Fruit fly (Drosophila melanogaster) whole organism: ENCODE data around the gene Rb97D.

Experiments used
- CG8478 ChIP-seq: fragments of >200 bp; optimal IDR thresholded peaks from 2 replicates; lab custom pipeline; 2018; ENCODE audit warnings: inconsistent platforms
- Dll ChIP-seq: fragments of >200 bp; optimal IDR thresholded peaks from 2 replicates; lab custom pipeline; 2017
- EcR ChIP-seq, 2 experiments: fragments of >200 bp; optimal IDR thresholded peaks; 2 replicates each; lab custom pipeline; 2017; ENCODE audit warnings: missing biosample characterization in 2 of 2, missing genetic modification characterization in 2 of 2, missing genetic modification reagents in 2 of 2
- pan ChIP-seq: fragments of >200 bp; optimal IDR thresholded peaks from 2 replicates; lab custom pipeline; 2017
- psq ChIP-seq: fragments of >200 bp; optimal IDR thresholded peaks from 2 replicates; lab custom pipeline; 2017
- usp ChIP-seq: fragments of >200 bp; optimal IDR thresholded peaks from 2 replicates; lab custom pipeline; 2017; ENCODE audit warnings: missing biosample characterization, missing genetic modification characterization, mixed read lengths

The Rb97D gene

dm6 chr3R:26871852-26872251 lies 3.7 kb downstream of the Rb97D start, which contains the start of gene SPARC:
Gene SPARC (minus strand): TSS chr3R:26871995.
- TF ChIP-seq pan (lab: Kevin White, UChicago) = no peak
- no peak for TF ChIP-seq CG8478 (lab: Kevin White, UChicago)
- no peak for TF ChIP-seq usp (GFP tag; lab: Kevin White, UChicago)

dm6 chr3R:26871061-26871460 lies 4.5 kb downstream of the Rb97D start:
- no peak for TF ChIP-seq EcR (GFP tag; optimal IDR thresholded peaks at IDR 0.05; lab: Kevin White, UChicago)
- TF ChIP-seq Dll (lab: Kevin White, UChicago) = no peak
- TF ChIP-seq psq (lab: Kevin White, UChicago) = no peak
- no peak for TF ChIP-seq usp (GFP tag; lab: Kevin White, UChicago)
- TF ChIP-seq pan (lab: Kevin White, UChicago) = no peak
- TF ChIP-seq CG8478 (lab: Kevin White, UChicago) = no peak

dm6 chr3R:26870494-26870893 lies 5.0 kb downstream of the Rb97D start:
- TF ChIP-seq psq (lab: Kevin White, UChicago) (no peak), EcR (GFP tag; optimal IDR thresholded peaks at IDR 0.05; lab: Kevin White, UChicago) (no peak), CG8478 (lab: Kevin White, UChicago) (no peak), Dll (lab: Kevin White, UChicago) (no peak), pan (lab: Kevin White, UChicago) (no peak), usp (GFP tag; lab: Kevin White, UChicago) (no peak)

dm6 chr3R:26869431-26869830 lies 6.1 kb downstream of the Rb97D start:
- TF ChIP-seq Dll (lab: Kevin White, UChicago) (no peak), EcR (GFP tag; optimal IDR thresholded peaks at IDR 0.05; lab: Kevin White, UChicago) (no peak)

- TF ChIP-seq CG8478 (lab: Kevin White, UChicago) (no peak), usp (GFP tag; lab: Kevin White, UChicago) (no peak)
Measured at dm6 chr3R:26867457-26868044, 8.0 kb downstream of the Rb97D start.

dm6 chr3R:26866577-26867456 lies 8.7 kb downstream of the Rb97D start, which contains the start of the genes ball and His2Av:
Gene ball (minus strand): TSS chr3R:26866807.
Gene His2Av (plus strand): TSS chr3R:26866929.
- no peak for TF ChIP-seq usp (GFP tag; lab: Kevin White, UChicago)
- TF ChIP-seq EcR (GFP tag; optimal IDR thresholded peaks at IDR 0.05; lab: Kevin White, UChicago) = no peak
- TF ChIP-seq pan (lab: Kevin White, UChicago) = no peak
- TF ChIP-seq CG8478 (lab: Kevin White, UChicago) = no peak
- TF ChIP-seq Dll (lab: Kevin White, UChicago) = no peak
- no peak for TF ChIP-seq psq (lab: Kevin White, UChicago)

- TF ChIP-seq Dll (lab: Kevin White, UChicago) (no peak), usp (GFP tag; lab: Kevin White, UChicago) (no peak), CG8478 (lab: Kevin White, UChicago) (no peak), pan (lab: Kevin White, UChicago) (no peak), EcR (GFP tag; optimal IDR thresholded peaks at IDR 0.05; lab: Kevin White, UChicago) (no peak), psq (lab: Kevin White, UChicago) (no peak)
Measured at dm6 chr3R:26862848-26863448, 12.6 kb downstream of the Rb97D start, which contains the start of the genes Lerp and IntS12. Gene Lerp (minus strand): TSS chr3R:26863130. Gene IntS12 (plus strand): TSS chr3R:26863376.

- no peak for TF ChIP-seq pan (lab: Kevin White, UChicago)
Measured at dm6 chr3R:26862213-26862612, 13.3 kb downstream of the Rb97D start.

- TF ChIP-seq pan (lab: Kevin White, UChicago) (no peak), CG8478 (lab: Kevin White, UChicago) (no peak), EcR (GFP tag; optimal IDR thresholded peaks at IDR 0.05; lab: Kevin White, UChicago) (no peak)
Measured at dm6 chr3R:26859228-26859627, 16.3 kb downstream of the Rb97D start.

- TF ChIP-seq psq (lab: Kevin White, UChicago) (no peak), Dll (lab: Kevin White, UChicago) (no peak), pan (lab: Kevin White, UChicago) (no peak), EcR (GFP tag; optimal IDR thresholded peaks at IDR 0.05; lab: Kevin White, UChicago) (no peak), usp (GFP tag; lab: Kevin White, UChicago) (no peak), CG8478 (lab: Kevin White, UChicago) (no peak)
Measured at dm6 chr3R:26853699-26854098, 21.8 kb downstream of the Rb97D start.

- no peak for TF ChIP-seq Dll (lab: Kevin White, UChicago)
Measured at dm6 chr3R:26846446-26846845, 29.1 kb downstream of the Rb97D start.

- TF ChIP-seq EcR (GFP tag; optimal IDR thresholded peaks at IDR 0.05; lab: Kevin White, UChicago) (no peak), Dll (lab: Kevin White, UChicago) (no peak), CG8478 (lab: Kevin White, UChicago) (no peak), pan (lab: Kevin White, UChicago) (no peak), psq (lab: Kevin White, UChicago) (no peak), usp (GFP tag; lab: Kevin White, UChicago) (no peak)
Measured at dm6 chr3R:26831861-26832260, 43.7 kb downstream of the Rb97D start.
